Worm (Caenorhabditis elegans) whole organism, early embryonic: ENCODE data around the gene flp-15.

ENCODE experiments used
- B0310.2 ChIP-seq: sonication (generic microtip); optimal IDR thresholded peaks from 2 replicates; lab custom pipeline; 2016; ENCODE audit warnings: mild to moderate bottlenecking, missing genetic modification characterization, missing compliant biosample characterization
- F13C5.2 ChIP-seq: sonication (generic microtip); optimal IDR thresholded peaks from 2 replicates; lab custom pipeline; 2017; ENCODE audit warnings: mild to moderate bottlenecking, missing genetic modification characterization, inconsistent platforms, missing compliant biosample characterization
- aly-1 ChIP-seq: sonication (generic microtip); optimal IDR thresholded peaks from 2 replicates; lab custom pipeline; 2016; ENCODE audit warnings: missing genetic modification characterization, missing compliant biosample characterization
- ama-1 ChIP-seq: fragments of 150-350 bp; optimal IDR thresholded peaks from 2 replicates; lab custom pipeline; 2014
- ceh-13 ChIP-seq: fragments of 200-800 bp; sonication (Bioruptor generic); optimal IDR thresholded peaks from 2 replicates; lab custom pipeline; 2018; ENCODE audit warnings: mild to moderate bottlenecking, missing genetic modification characterization, missing compliant biosample characterization
- flt-1 ChIP-seq: fragments of 200-800 bp; sonication (Bioruptor generic); IDR thresholded peaks from 2 replicates; pipeline ENCODE4 v1.3.6; 2022; ENCODE audit warnings: missing genetic modification characterization, missing compliant biosample characterization
- hmbx-1 ChIP-seq: sonication (generic microtip); optimal IDR thresholded peaks from 2 replicates; lab custom pipeline; 2016; ENCODE audit warnings: mild to moderate bottlenecking, missing genetic modification characterization, missing compliant biosample characterization
- hmg-4 ChIP-seq: fragments of 200-800 bp; sonication (Bioruptor generic); optimal IDR thresholded peaks from 2 replicates; lab custom pipeline; 2018; ENCODE audit warnings: mild to moderate bottlenecking, missing genetic modification characterization, missing compliant biosample characterization
- hnd-1 ChIP-seq: sonication (generic microtip); optimal IDR thresholded peaks from 2 replicates; lab custom pipeline; 2016; ENCODE audit warnings: missing genetic modification characterization, missing compliant biosample characterization
- pes-1 ChIP-seq: fragments of 200-800 bp; sonication (Bioruptor generic); IDR thresholded peaks from 2 replicates; pipeline ENCODE4 v1.3.6; 2022; ENCODE audit warnings: missing genetic modification reagents, missing genetic modification characterization, missing compliant biosample characterization
- scrt-1 ChIP-seq: fragments of 200-800 bp; sonication (Bioruptor generic); IDR thresholded peaks from 2 replicates; pipeline ENCODE4 v1.3.6; 2022; ENCODE audit warnings: missing genetic modification characterization, missing compliant biosample characterization
- tra-4 ChIP-seq: sonication (generic microtip); optimal IDR thresholded peaks from 2 replicates; lab custom pipeline; 2017; ENCODE audit warnings: missing genetic modification characterization, missing compliant biosample characterization

DNA sequence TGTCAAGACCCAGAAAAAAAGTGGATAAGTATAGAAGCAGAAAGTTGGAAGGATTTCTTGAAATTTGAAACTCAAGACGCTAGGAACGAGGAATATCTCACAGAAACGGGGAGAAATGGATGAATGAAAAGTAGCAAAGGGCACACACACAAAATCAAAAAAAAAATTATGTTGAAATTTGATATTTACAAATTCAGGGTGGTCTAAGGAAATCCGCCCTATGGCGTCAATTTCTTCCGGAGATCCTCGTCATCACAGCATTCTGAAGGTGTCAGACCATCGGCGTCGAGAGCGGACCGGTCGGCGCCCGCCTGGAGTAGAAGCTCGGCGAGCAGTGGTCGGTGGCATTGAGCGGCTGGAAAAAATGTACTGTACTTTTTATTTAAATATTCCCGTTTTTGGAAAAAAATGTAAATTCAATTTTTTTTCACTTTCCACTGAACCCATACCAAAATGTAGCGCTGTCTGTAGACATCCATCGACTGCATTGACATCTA lies 27.6 kb downstream of the flp-15 start:
- TF ChIP-seq ama-1 (lab: Kevin White, UChicago) (no peak), hmg-4 (no peak), tra-4 (tag; lab: Kevin White, UChicago) (no peak), B0310.2 (no peak), pes-1 (GFP tag; lab: Robert Waterston, UW) (no peak), hmbx-1 (tag; lab: Kevin White, UChicago) (no peak), ceh-13 (GFP tag; lab: Kevin White, UChicago) (no peak), hnd-1 (tag; lab: Kevin White, UChicago) (no peak), F13C5.2 (no peak), flt-1 (no peak), aly-1 (tag; lab: Kevin White, UChicago) (no peak), scrt-1 (no peak)
